Worm (Caenorhabditis elegans) whole organism, mixed stage, embryonic: ENCODE measurements around the gene F53A2.11.
"Not testable (repeated sequence)": the region's sequence is repeated elsewhere in the genome, so short reads cannot be mapped to it uniquely, and the experiment has no call there.

Source experiments
- blmp-1 ChIP-seq: fragments of 150-350 bp; optimal IDR thresholded peaks from 2 replicates; lab custom pipeline; 2014; ENCODE audit warnings: missing biosample characterization, missing genetic modification characterization
- elt-1 ChIP-seq: sonication (generic microtip); optimal IDR thresholded peaks from 2 replicates; lab custom pipeline; 2017; ENCODE audit warnings: missing genetic modification characterization, mild to moderate bottlenecking, missing compliant biosample characterization, antibody characterized with exemption, moderate library complexity, borderline replicate concordance; ENCODE audit not compliant: insufficient read depth
- elt-3 ChIP-seq: fragments of 150-350 bp; optimal IDR thresholded peaks from 2 replicates; lab custom pipeline; 2014; ENCODE audit warnings: missing biosample characterization, missing genetic modification characterization
- ham-2 ChIP-seq: fragments of 200-800 bp; sonication (Bioruptor generic); optimal IDR thresholded peaks from 2 replicates; lab custom pipeline; 2018; ENCODE audit warnings: mild to moderate bottlenecking, missing genetic modification characterization, missing compliant biosample characterization
- nhr-12 ChIP-seq: fragments of 150-350 bp; optimal IDR thresholded peaks from 2 replicates; lab custom pipeline; 2014; ENCODE audit warnings: missing biosample characterization, missing genetic modification characterization
- nhr-28 ChIP-seq: fragments of 150-350 bp; optimal IDR thresholded peaks from 2 replicates; lab custom pipeline; 2014; ENCODE audit warnings: missing biosample characterization, missing genetic modification characterization
- nhr-76 ChIP-seq: sonication (generic microtip); optimal IDR thresholded peaks from 2 replicates; lab custom pipeline; 2017; ENCODE audit warnings: missing biosample characterization, missing genetic modification characterization
- snpc-4 ChIP-seq: fragments of 150-350 bp; optimal IDR thresholded peaks from 2 replicates; lab custom pipeline; 2014; ENCODE audit warnings: missing biosample characterization, missing genetic modification characterization
- unc-39 ChIP-seq: fragments of 150-350 bp; optimal IDR thresholded peaks from 2 replicates; lab custom pipeline; 2014; ENCODE audit warnings: missing biosample characterization, missing genetic modification characterization
- ztf-11 ChIP-seq: fragments of 150-350 bp; optimal IDR thresholded peaks from 2 replicates; lab custom pipeline; 2014; ENCODE audit warnings: missing biosample characterization, missing genetic modification characterization

DNA sequence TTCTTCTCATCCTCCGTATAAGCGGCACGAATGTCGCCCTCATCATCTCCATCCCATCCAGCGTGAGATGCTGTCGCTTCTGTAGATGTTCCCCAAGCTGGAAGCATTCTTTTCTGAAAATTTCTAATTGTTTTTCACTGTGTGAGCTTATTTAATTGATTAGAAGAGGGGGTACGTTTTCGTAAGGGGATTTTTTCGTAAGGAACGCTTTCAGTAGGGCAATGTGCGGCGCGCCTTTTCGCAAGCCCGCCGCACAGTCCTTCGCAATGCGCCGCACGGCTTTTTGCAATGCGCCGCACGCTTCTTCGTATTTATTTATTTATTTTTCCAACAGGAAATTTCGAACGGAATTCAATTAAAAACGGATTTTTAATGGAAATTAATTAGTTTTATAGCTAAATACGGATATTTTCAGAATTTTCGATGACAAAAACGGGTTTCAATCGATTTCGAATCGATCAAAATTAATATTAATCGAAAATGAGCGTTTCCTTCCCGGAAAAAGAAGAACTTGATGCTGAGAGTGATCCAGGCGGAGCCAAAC is 29.4 kb downstream of the F53A2.11 start, which contains the start of gene set-25:
- TF ChIP-seq nhr-28; snpc-4 (tag; lab: Kevin White, UChicago); blmp-1 (tag; lab: Kevin White, UChicago); nhr-76 (tag; lab: Kevin White, UChicago); ztf-11 (tag; lab: Kevin White, UChicago); nhr-12 (tag; lab: Kevin White, UChicago); elt-1 (tag; lab: Kevin White, UChicago); ham-2 (GFP tag; lab: Kevin White, UChicago); unc-39 (tag; lab: Kevin White, UChicago); elt-3 (tag; lab: Kevin White, UChicago): not testable (repeated sequence)
